Worm (Caenorhabditis elegans): Measurements from ENCODE around the gene srh-170.

DNA sequence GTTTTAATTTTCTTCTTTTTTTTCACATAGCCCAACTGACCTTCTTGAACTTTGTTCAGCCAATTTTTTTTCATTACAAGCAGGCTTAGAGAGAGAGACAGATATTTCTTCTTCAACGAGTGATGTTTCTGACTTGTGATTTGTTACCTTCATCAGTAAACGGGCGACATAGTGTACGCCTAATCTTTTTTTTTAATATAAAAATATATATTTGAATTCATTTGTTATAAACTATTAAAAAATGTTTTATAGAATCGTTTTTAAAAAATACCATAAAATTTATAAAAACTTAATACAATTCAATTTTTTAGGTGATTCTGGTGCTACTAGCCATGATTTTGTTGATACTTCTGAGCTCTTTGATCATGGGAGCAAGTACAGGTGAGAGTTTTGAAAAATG lies 29.2 kb upstream of the srh-170 start, which contains the start of gene T06E6.10:
- no peak for TF ChIP-seq T22C8.4 (GFP tag; IDR thresholded peaks at IDR 0.05)
- TF ChIP-seq flt-1 (GFP tag; IDR thresholded peaks at IDR 0.05): no peak
- TF ChIP-seq ztf-29 (GFP tag; IDR thresholded peaks at IDR 0.05): no peak
- no peak for TF ChIP-seq ztf-23 (GFP tag; IDR thresholded peaks at IDR 0.05)
- TF ChIP-seq med-1 (GFP tag; optimal IDR thresholded peaks at IDR 0.05; ENCODE audit: insufficient read depth): no peak
- no peak for TF ChIP-seq cog-1 (tag; optimal IDR thresholded peaks at IDR 0.05)
- no peak for TF ChIP-seq ref-1 (GFP tag; conservative IDR thresholded peaks at IDR 0.05)
- TF ChIP-seq tab-1 (GFP tag; IDR thresholded peaks at IDR 0.05): no peak
- no peak for TF ChIP-seq klf-2 (GFP tag; conservative IDR thresholded peaks at IDR 0.05)

All from whole organism, midembryonic.